Fruit fly (Drosophila melanogaster) whole organism, adult: Measurements from ENCODE around the gene Kdm5.

Source experiments
- CG12768 ChIP-seq: fragments of 200-800 bp; sonication (Bioruptor generic); optimal IDR thresholded peaks from 2 replicates; lab custom pipeline; 2017; ENCODE audit warnings: missing biosample characterization, missing genetic modification characterization, mild to moderate bottlenecking, moderate library complexity, missing genetic modification reagents
- CG1620 ChIP-seq: fragments of 200-800 bp; sonication (Bioruptor generic); optimal IDR thresholded peaks from 2 replicates; lab custom pipeline; 2016; ENCODE audit warnings: missing biosample characterization, missing genetic modification characterization
- CG33017 ChIP-seq: fragments of 200-800 bp; sonication (Bioruptor generic); optimal IDR thresholded peaks from 2 replicates; lab custom pipeline; 2018; ENCODE audit warnings: missing biosample characterization, mild to moderate bottlenecking, missing genetic modification characterization, moderate library complexity
- bab1 ChIP-seq: fragments of 200-800 bp; sonication (Bioruptor generic); optimal IDR thresholded peaks from 3 replicates; lab custom pipeline; 2019; ENCODE audit warnings: missing biosample characterization, mild to moderate bottlenecking, missing genetic modification characterization, moderate library complexity
- cic ChIP-seq: fragments of 200-800 bp; sonication (Bioruptor generic); optimal IDR thresholded peaks from 2 replicates; lab custom pipeline; 2017; ENCODE audit warnings: missing biosample characterization, mild to moderate bottlenecking, missing genetic modification characterization, moderate library complexity
- ovo ChIP-seq: fragments of 200-800 bp; sonication (Bioruptor generic); optimal IDR thresholded peaks from 2 replicates; lab custom pipeline; 2016; ENCODE audit warnings: missing biosample characterization, missing genetic modification characterization
- pad ChIP-seq: fragments of 200-800 bp; sonication (Bioruptor generic); optimal IDR thresholded peaks from 3 replicates; lab custom pipeline; 2017; ENCODE audit warnings: missing biosample characterization, missing genetic modification characterization, mild to moderate bottlenecking, moderate library complexity, missing genetic modification reagents
- tj ChIP-seq: fragments of 200-800 bp; sonication (Bioruptor generic); optimal IDR thresholded peaks from 3 replicates; lab custom pipeline; 2017; ENCODE audit warnings: missing biosample characterization, mild to moderate bottlenecking, missing genetic modification characterization, moderate library complexity

dm6 chr2L:5975601-5976000 is 23.7 kb downstream of the Kdm5 start:
- TF ChIP-seq CG12768 (GFP tag; lab: Kevin White, UChicago): no peak
- no peak for TF ChIP-seq pad (GFP tag; lab: Kevin White, UChicago)
- no peak for TF ChIP-seq bab1 (GFP tag; lab: Kevin White, UChicago)
- no peak for TF ChIP-seq ovo
- no peak for TF ChIP-seq cic (GFP tag; lab: Kevin White, UChicago)
- TF ChIP-seq tj (GFP tag; lab: Kevin White, UChicago): no peak
- no peak for TF ChIP-seq CG33017 (tag; lab: Kevin White, UChicago)
- TF ChIP-seq CG1620 (GFP tag; lab: Kevin White, UChicago): no peak
